Fruit fly (Drosophila melanogaster): ENCODE results near the gene Stip1.

- TF ChIP-seq usp (GFP tag; optimal IDR thresholded peaks at IDR 0.05) (no peak), Dll (optimal IDR thresholded peaks at IDR 0.05) (no peak), CG8478 (optimal IDR thresholded peaks at IDR 0.05) (no peak), EcR (GFP tag; optimal IDR thresholded peaks at IDR 0.05) (no peak), psq (optimal IDR thresholded peaks at IDR 0.05) (no peak), pan (optimal IDR thresholded peaks at IDR 0.05) (no peak)
Measured at dm6 chr2L:308194-308706, 13.3 kb downstream of the Stip1 start.

All from whole organism.